Worm (Caenorhabditis elegans) whole organism, midembryonic: ENCODE measurements around the gene C52A11.3.

Experiments used
- T22C8.4 ChIP-seq: fragments of 200-800 bp; sonication (Bioruptor generic); IDR thresholded peaks from 2 replicates; pipeline ENCODE4 v1.3.6; 2022; ENCODE audit warnings: missing genetic modification characterization, missing compliant biosample characterization
- cog-1 ChIP-seq: sonication (generic microtip); optimal IDR thresholded peaks from 2 replicates; lab custom pipeline; 2016; ENCODE audit warnings: missing genetic modification characterization, missing compliant biosample characterization
- flt-1 ChIP-seq: fragments of 200-800 bp; sonication (Bioruptor generic); IDR thresholded peaks from 2 replicates; pipeline ENCODE4 v1.3.6; 2022; ENCODE audit warnings: missing genetic modification characterization, missing compliant biosample characterization
- med-1 ChIP-seq: sonication (generic microtip); optimal IDR thresholded peaks from 2 replicates; lab custom pipeline; 2017; ENCODE audit warnings: missing genetic modification characterization, mild to moderate bottlenecking, missing compliant biosample characterization, antibody characterized with exemption, missing genetic modification reagents; ENCODE audit not compliant: insufficient read depth
- ref-1 ChIP-seq: fragments of 200-800 bp; sonication (Bioruptor generic); conservative IDR thresholded peaks from 2 replicates; pipeline ENCODE4 v1.3.6; 2022; ENCODE audit warnings: missing genetic modification reagents, missing genetic modification characterization, missing compliant biosample characterization
- tab-1 ChIP-seq: fragments of 200-800 bp; sonication (Bioruptor generic); IDR thresholded peaks from 2 replicates; pipeline ENCODE4 v1.3.6; 2022; ENCODE audit warnings: missing genetic modification characterization, missing compliant biosample characterization
- ztf-23 ChIP-seq: fragments of 200-800 bp; sonication (Bioruptor generic); IDR thresholded peaks from 2 replicates; pipeline ENCODE4 v1.3.6; 2022; ENCODE audit warnings: missing genetic modification reagents, missing genetic modification characterization, missing compliant biosample characterization
- ztf-29 ChIP-seq: fragments of 200-800 bp; sonication (Bioruptor generic); IDR thresholded peaks from 2 replicates; pipeline ENCODE4 v1.3.6; 2022; ENCODE audit warnings: missing genetic modification reagents, missing genetic modification characterization, missing compliant biosample characterization

- TF ChIP-seq T22C8.4 (GFP tag; lab: Robert Waterston, UW) (no peak), tab-1 (no peak), ref-1 (GFP tag; lab: Robert Waterston, UW) (no peak), flt-1 (GFP tag; lab: Robert Waterston, UW) (no peak), ztf-29 (GFP tag; lab: Robert Waterston, UW) (no peak), cog-1 (no peak), ztf-23 (no peak), med-1 (GFP tag; lab: Kevin White, UChicago) (no peak)
Observed at ce11 chrII:10705347-10705996, 31.7 kb upstream of the C52A11.3 start.
